Fruit fly (Drosophila melanogaster) whole organism, prepupa: ENCODE data around the gene CG13144.

Experiments
- CG3919 ChIP-seq: fragments of 200-800 bp; sonication (Bioruptor generic); optimal IDR thresholded peaks from 3 replicates; lab custom pipeline; 2016; ENCODE audit warnings: missing biosample characterization, missing genetic modification characterization
- CG6276 ChIP-seq: fragments of 200-800 bp; sonication (Bioruptor generic); optimal IDR thresholded peaks from 2 replicates; lab custom pipeline; 2017; ENCODE audit warnings: missing biosample characterization, mild to moderate bottlenecking, missing genetic modification characterization
- Eip93F ChIP-seq: fragments of 200-800 bp; sonication (Bioruptor generic); optimal IDR thresholded peaks from 2 replicates; lab custom pipeline; 2016; ENCODE audit warnings: missing biosample characterization, mild to moderate bottlenecking, missing genetic modification characterization
- Gug ChIP-seq: fragments of 200-800 bp; sonication (Bioruptor generic); IDR thresholded peaks from 2 replicates; pipeline ENCODE4 v1.3.6; 2022; ENCODE audit warnings: missing biosample characterization, missing genetic modification characterization
- Hr39 ChIP-seq: fragments of 200-800 bp; sonication (Bioruptor generic); optimal IDR thresholded peaks from 2 replicates; lab custom pipeline; 2016; ENCODE audit warnings: missing biosample characterization, missing genetic modification characterization
- Hr4 ChIP-seq: fragments of 200-800 bp; sonication (Bioruptor generic); optimal IDR thresholded peaks from 3 replicates; lab custom pipeline; 2016; ENCODE audit warnings: missing biosample characterization, missing genetic modification characterization
- Met ChIP-seq: fragments of 200-800 bp; sonication (Bioruptor generic); optimal IDR thresholded peaks from 3 replicates; lab custom pipeline; 2016; ENCODE audit warnings: missing biosample characterization, missing genetic modification characterization
- OdsH ChIP-seq: fragments of 200-800 bp; sonication (Bioruptor generic); optimal IDR thresholded peaks from 3 replicates; lab custom pipeline; 2016; ENCODE audit warnings: missing biosample characterization, missing genetic modification characterization
- Smox ChIP-seq: fragments of 200-800 bp; sonication (Bioruptor generic); optimal IDR thresholded peaks from 3 replicates; lab custom pipeline; 2016; ENCODE audit warnings: missing biosample characterization, missing genetic modification characterization
- Sox102F ChIP-seq: fragments of 200-800 bp; sonication (Bioruptor generic); optimal IDR thresholded peaks from 2 replicates; lab custom pipeline; 2016; ENCODE audit warnings: missing biosample characterization, mild to moderate bottlenecking, missing genetic modification characterization
- achi ChIP-seq: fragments of 200-800 bp; sonication (Bioruptor generic); optimal IDR thresholded peaks from 3 replicates; lab custom pipeline; 2016; ENCODE audit warnings: missing biosample characterization, missing genetic modification characterization
- acj6 ChIP-seq: fragments of 200-800 bp; sonication (Bioruptor generic); optimal IDR thresholded peaks from 3 replicates; lab custom pipeline; 2016; ENCODE audit warnings: missing biosample characterization, missing genetic modification characterization
- lz ChIP-seq: fragments of 200-800 bp; sonication (Bioruptor generic); optimal IDR thresholded peaks from 3 replicates; lab custom pipeline; 2016; ENCODE audit warnings: missing biosample characterization, missing genetic modification characterization

DNA sequence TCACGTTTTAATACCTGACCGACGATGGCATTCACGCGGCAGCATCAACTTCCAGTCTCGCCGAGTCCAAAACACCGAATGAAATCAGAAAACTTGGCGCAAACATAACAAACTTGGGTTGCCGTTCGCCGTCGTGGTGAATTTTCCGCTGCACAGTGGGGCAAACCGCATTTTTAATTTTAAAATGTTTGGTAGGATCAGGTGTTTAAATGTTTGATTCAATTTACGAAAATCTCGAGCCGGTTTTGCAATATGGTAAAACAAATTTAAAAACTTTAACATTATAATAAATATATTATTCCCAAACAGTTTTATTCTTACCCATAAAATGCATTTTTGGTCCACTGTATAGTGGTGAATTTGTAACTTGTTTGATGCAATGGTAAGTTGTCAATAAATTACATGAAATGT, 17.0 kb downstream of the CG13144 start, which contains the start of gene RluA-1:
- peak; percentile 91 for TF ChIP-seq lz (GFP tag; lab: Kevin White, UChicago)
- peak; percentile 82 for TF ChIP-seq Hr39 (GFP tag; lab: Kevin White, UChicago)
- peak; percentile 99 for TF ChIP-seq Gug (GFP tag; lab: Robert Waterston, UW)
- TF ChIP-seq Smox (GFP tag; lab: Kevin White, UChicago), result peak; percentile 93
- TF ChIP-seq achi, result peak; percentile 96
- peak; percentile 97 for TF ChIP-seq CG3919 (GFP tag; lab: Kevin White, UChicago)
- peak; percentile 85 for TF ChIP-seq Eip93F (GFP tag; lab: Kevin White, UChicago)
- TF ChIP-seq Hr4 (GFP tag; lab: Kevin White, UChicago), result peak; percentile 98
- TF ChIP-seq CG6276, result peak; percentile 99
- TF ChIP-seq OdsH (GFP tag; lab: Kevin White, UChicago), result peak; percentile 97
- peak; percentile 97 for TF ChIP-seq acj6 (GFP tag; lab: Kevin White, UChicago)
- TF ChIP-seq Sox102F (GFP tag; lab: Kevin White, UChicago), result peak; percentile 93
- TF ChIP-seq Met (GFP tag; lab: Kevin White, UChicago), result peak; percentile 85
